Worm (Caenorhabditis elegans): ENCODE results near the gene cpg-9.

- TF ChIP-seq elt-3 (tag; optimal IDR thresholded peaks at IDR 0.05): no peak
- TF ChIP-seq snpc-4 (tag; optimal IDR thresholded peaks at IDR 0.05): no peak
- no peak for TF ChIP-seq lsy-2 (tag; optimal IDR thresholded peaks at IDR 0.05)
- TF ChIP-seq nhr-237 (tag; optimal IDR thresholded peaks at IDR 0.05): no peak
- TF ChIP-seq aly-2 (tag; optimal IDR thresholded peaks at IDR 0.05): no peak
- no peak for TF ChIP-seq ztf-11 (tag; optimal IDR thresholded peaks at IDR 0.05)
- no peak for TF ChIP-seq ama-1 (optimal IDR thresholded peaks at IDR 0.05)
- TF ChIP-seq lin-11 (tag; optimal IDR thresholded peaks at IDR 0.05): no peak
- no peak for TF ChIP-seq R02D3.7 (tag; optimal IDR thresholded peaks at IDR 0.05)
These were observed 31.3 kb downstream of the cpg-9 start for ce11 chrIV:3038740-3039139.
